Fruit fly (Drosophila melanogaster): Measurements from ENCODE around the gene Or2a.

DNA sequence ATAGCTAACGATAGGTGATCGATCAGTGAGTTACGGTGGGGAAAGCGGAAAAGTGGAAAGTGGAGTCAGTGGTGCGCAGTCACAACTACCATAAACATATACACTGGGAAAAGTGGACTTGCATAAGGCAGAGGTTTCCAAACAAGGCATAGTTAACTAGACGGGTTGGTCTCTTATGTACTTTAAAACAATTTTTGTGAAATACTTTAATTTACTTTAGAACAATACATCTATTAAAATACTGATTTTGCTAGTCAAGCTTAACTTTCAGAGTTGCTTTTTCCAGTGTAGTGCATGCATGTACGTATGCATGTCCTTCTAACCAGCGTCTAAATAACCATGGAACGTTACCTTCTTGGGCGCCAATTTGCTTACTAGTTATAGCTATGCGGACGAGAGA lies 26.1 kb upstream of the Or2a start:
- no peak for TF ChIP-seq CG8478 (optimal IDR thresholded peaks at IDR 0.05)
- no peak for TF ChIP-seq psq (optimal IDR thresholded peaks at IDR 0.05)
- no peak for TF ChIP-seq Dll (optimal IDR thresholded peaks at IDR 0.05)
- no peak for TF ChIP-seq usp (GFP tag; optimal IDR thresholded peaks at IDR 0.05)
